Worm (Caenorhabditis elegans) whole organism, L4/young adult: ENCODE data around the gene rpn-6.1.
A peak's percentile ranks its signal among the peaks of the same experiment; 100 is the strongest.

Experiments used
- W03F9.2 ChIP-seq: fragments of 150-350 bp; optimal IDR thresholded peaks from 2 replicates; lab custom pipeline; 2014; ENCODE audit warnings: missing biosample characterization, missing genetic modification characterization
- dao-5 ChIP-seq: sonication (generic microtip); optimal IDR thresholded peaks from 2 replicates; lab custom pipeline; 2016; ENCODE audit warnings: missing genotype, missing genetic modification characterization, moderate library complexity, missing compliant biosample characterization
- him-1 ChIP-seq: sonication (generic microtip); optimal IDR thresholded peaks from 2 replicates; lab custom pipeline; 2016; ENCODE audit warnings: missing genotype, missing genetic modification reagents, missing genetic modification characterization, missing compliant biosample characterization

The rpn-6.1 gene

ce11 chrIII:6945747-6946146, 16.1 kb downstream of the rpn-6.1 start, which contains the start of gene abu-13:
TSS of gene abu-13 (minus strand) at chrIII:6945898.
- TF ChIP-seq dao-5 (no peak), him-1 (tag; lab: Kevin White, UChicago) (no peak), W03F9.2 (tag; lab: Kevin White, UChicago) (no peak)

- no peak for TF ChIP-seq him-1 (tag; lab: Kevin White, UChicago)
- no peak for TF ChIP-seq W03F9.2 (tag; lab: Kevin White, UChicago)
- no peak for TF ChIP-seq dao-5
Measured at ce11 chrIII:6945319-6945718, 16.5 kb downstream of the rpn-6.1 start.

- no peak for TF ChIP-seq dao-5
- TF ChIP-seq him-1 (tag; lab: Kevin White, UChicago), result no peak
- TF ChIP-seq W03F9.2 (tag; lab: Kevin White, UChicago), result no peak
Measured at ce11 chrIII:6939523-6939922, 22.3 kb downstream of the rpn-6.1 start, which contains the start of gene F57B9.3. TSS of gene F57B9.3 (plus strand) at chrIII:6939823.

ce11 chrIII:6935269-6936017, 26.4 kb downstream of the rpn-6.1 start, which contains the start of the genes F57B9.8 and coq-2:
TSS of gene F57B9.8 (minus strand) at chrIII:6935319.
TSS of gene coq-2 (plus strand) at chrIII:6935967.
- TF ChIP-seq him-1 (tag; lab: Kevin White, UChicago), result no peak
- TF ChIP-seq dao-5, result no peak
- no peak for TF ChIP-seq W03F9.2 (tag; lab: Kevin White, UChicago)

- TF ChIP-seq dao-5 (no peak), W03F9.2 (tag; lab: Kevin White, UChicago) (no peak), him-1 (tag; lab: Kevin White, UChicago) (no peak)
Measured at ce11 chrIII:6931896-6932295, 29.9 kb downstream of the rpn-6.1 start, which contains the start of gene byn-1. TSS of gene byn-1 (plus strand) at chrIII:6932001.

- peak; percentile 77 for TF ChIP-seq W03F9.2 (tag; lab: Kevin White, UChicago)
- TF ChIP-seq dao-5, result no peak
Measured at ce11 chrIII:6929558-6930167, 32.1 kb downstream of the rpn-6.1 start, which contains the start of gene inf-1. TSS of gene inf-1 (plus strand) at chrIII:6930134.

- TF ChIP-seq him-1 (tag; lab: Kevin White, UChicago) (no peak), W03F9.2 (tag; lab: Kevin White, UChicago) (no peak), dao-5 (no peak)
Measured at ce11 chrIII:6928725-6929124, 33.1 kb downstream of the rpn-6.1 start, which contains the start of gene flap-1. TSS of gene flap-1 (minus strand) at chrIII:6928825.

ce11 chrIII:6914840-6915239, 47.0 kb downstream of the rpn-6.1 start:
- TF ChIP-seq W03F9.2 (tag; lab: Kevin White, UChicago) (no peak), dao-5 (no peak), him-1 (tag; lab: Kevin White, UChicago) (no peak)

ce11 chrIII:6912381-6912780, 49.4 kb downstream of the rpn-6.1 start, which contains the start of gene pdf-1:
TSS of gene pdf-1 (minus strand) at chrIII:6912481.
- TF ChIP-seq dao-5 (no peak), W03F9.2 (tag; lab: Kevin White, UChicago) (no peak), him-1 (tag; lab: Kevin White, UChicago) (no peak)
